Worm (Caenorhabditis elegans) whole organism, L3 larva: ENCODE data around the gene K10C2.8.
A peak's percentile ranks its signal among the peaks of the same experiment; 100 is the strongest.

ENCODE experiments used
- ZK546.5 ChIP-seq: sonication (generic microtip); optimal IDR thresholded peaks from 2 replicates; lab custom pipeline; 2017; ENCODE audit warnings: missing biosample characterization, missing genetic modification characterization
- aly-2 ChIP-seq: fragments of 150-350 bp; optimal IDR thresholded peaks from 2 replicates; lab custom pipeline; 2014; ENCODE audit warnings: missing biosample characterization, missing genetic modification characterization
- ceh-82 ChIP-seq: fragments of 150-350 bp; optimal IDR thresholded peaks from 2 replicates; lab custom pipeline; 2014; ENCODE audit warnings: missing biosample characterization, missing genetic modification characterization
- ceh-9 ChIP-seq: sonication (generic microtip); optimal IDR thresholded peaks from 2 replicates; lab custom pipeline; 2018; ENCODE audit warnings: missing biosample characterization, missing genetic modification characterization
- daf-12 ChIP-seq: fragments of 150-350 bp; optimal IDR thresholded peaks from 2 replicates; lab custom pipeline; 2014; ENCODE audit warnings: missing biosample characterization, missing genetic modification reagents, missing genetic modification characterization
- egl-27 ChIP-seq: sonication (generic microtip); optimal IDR thresholded peaks from 4 replicates; lab custom pipeline; 2017; ENCODE audit warnings: missing biosample characterization, missing genetic modification reagents, missing genetic modification characterization
- egl-5 ChIP-seq: fragments of 150-350 bp; optimal IDR thresholded peaks from 2 replicates; lab custom pipeline; 2017; ENCODE audit warnings: missing biosample characterization, missing genetic modification reagents, missing genetic modification characterization, inconsistent platforms
- elt-2 ChIP-seq: sonication (generic microtip); optimal IDR thresholded peaks from 2 replicates; lab custom pipeline; 2016; ENCODE audit warnings: missing genetic modification reagents, mild to moderate bottlenecking, missing genetic modification characterization, missing compliant biosample characterization
- elt-3 ChIP-seq, 3 experiments: fragments of 150-350 bp in 1 of 3; sonication (generic microtip) in 2 of 3; optimal IDR thresholded peaks; 2 replicates in 2 of 3; 4 replicates in 1 of 3; lab custom pipeline; 2014 to 2017; ENCODE audit warnings: missing biosample characterization in 3 of 3, missing genetic modification characterization in 3 of 3
- eor-1 ChIP-seq, 2 experiments: fragments of 150-350 bp; optimal IDR thresholded peaks; 2 replicates each; lab custom pipeline; 2014 to 2018; ENCODE audit warnings: missing biosample characterization in 2 of 2, missing genetic modification characterization in 2 of 2
- fkh-10 ChIP-seq: sonication (generic microtip); optimal IDR thresholded peaks from 2 replicates; lab custom pipeline; 2017; ENCODE audit warnings: missing biosample characterization, missing genetic modification reagents, missing genetic modification characterization
- fkh-2 ChIP-seq: fragments of 150-350 bp; optimal IDR thresholded peaks from 2 replicates; lab custom pipeline; 2014; ENCODE audit warnings: missing biosample characterization, missing genetic modification reagents, missing genetic modification characterization
- fos-1 ChIP-seq: fragments of 150-350 bp; optimal IDR thresholded peaks from 2 replicates; lab custom pipeline; 2014; ENCODE audit warnings: missing biosample characterization, missing genetic modification characterization
- hmg-11 ChIP-seq: sonication (generic microtip); optimal IDR thresholded peaks from 2 replicates; lab custom pipeline; 2016; ENCODE audit warnings: missing genetic modification characterization, missing compliant biosample characterization
- jun-1 ChIP-seq: fragments of 150-350 bp; optimal IDR thresholded peaks from 2 replicates; lab custom pipeline; 2014; ENCODE audit warnings: missing biosample characterization, missing genetic modification reagents, missing genetic modification characterization
- lin-15B ChIP-seq: fragments of 150-350 bp; optimal IDR thresholded peaks from 2 replicates; lab custom pipeline; 2014; ENCODE audit warnings: missing biosample characterization, missing genetic modification characterization
- lin-39 ChIP-seq: fragments of 150-350 bp; optimal IDR thresholded peaks from 2 replicates; lab custom pipeline; 2018; ENCODE audit warnings: missing biosample characterization, missing genetic modification reagents, missing genetic modification characterization
- lsy-12 ChIP-seq: sonication (generic microtip); optimal IDR thresholded peaks from 2 replicates; lab custom pipeline; 2016; ENCODE audit warnings: mild to moderate bottlenecking, missing genetic modification characterization, missing compliant biosample characterization
- mdl-1 ChIP-seq: fragments of 150-350 bp; optimal IDR thresholded peaks from 2 replicates; lab custom pipeline; 2014; ENCODE audit warnings: missing biosample characterization, missing genetic modification characterization
- mml-1 ChIP-seq: fragments of 150-350 bp; sonication (generic microtip); optimal IDR thresholded peaks from 3 replicates; lab custom pipeline; 2014; ENCODE audit warnings: missing biosample characterization, missing genetic modification characterization
- nfya-1 ChIP-seq: sonication (generic microtip); optimal IDR thresholded peaks from 2 replicates; lab custom pipeline; 2017; ENCODE audit warnings: missing genetic modification characterization, mild to moderate bottlenecking, missing compliant biosample characterization, antibody characterized with exemption, moderate library complexity; ENCODE audit not compliant: insufficient read depth
- nhr-11 ChIP-seq: fragments of 150-350 bp; optimal IDR thresholded peaks from 2 replicates; lab custom pipeline; 2014; ENCODE audit warnings: missing biosample characterization, missing genetic modification characterization
- nhr-12 ChIP-seq: fragments of 150-350 bp; optimal IDR thresholded peaks from 2 replicates; lab custom pipeline; 2014; ENCODE audit warnings: missing biosample characterization, missing genetic modification characterization
- nhr-25 ChIP-seq: sonication (generic microtip); optimal IDR thresholded peaks from 2 replicates; lab custom pipeline; 2017; ENCODE audit warnings: missing biosample characterization, missing genetic modification characterization
- nhr-43 ChIP-seq: sonication (generic microtip); optimal IDR thresholded peaks from 2 replicates; lab custom pipeline; 2016; ENCODE audit warnings: mild to moderate bottlenecking, missing genetic modification characterization, missing compliant biosample characterization; ENCODE audit not compliant: poor library complexity, severe bottlenecking
- nhr-67 ChIP-seq: fragments of 150-350 bp; optimal IDR thresholded peaks from 2 replicates; lab custom pipeline; 2014; ENCODE audit warnings: missing biosample characterization, missing genetic modification characterization
- nhr-76 ChIP-seq: fragments of 150-350 bp; sonication (generic microtip); optimal IDR thresholded peaks from 5 replicates; lab custom pipeline; 2014; ENCODE audit warnings: missing biosample characterization, missing genetic modification characterization
- nhr-77 ChIP-seq: fragments of 150-350 bp; optimal IDR thresholded peaks from 2 replicates; lab custom pipeline; 2014; ENCODE audit warnings: missing biosample characterization, missing genetic modification characterization
- pha-4 ChIP-seq: fragments of 150-350 bp; optimal IDR thresholded peaks from 2 replicates; lab custom pipeline; 2014; ENCODE audit warnings: missing biosample characterization, missing genetic modification reagents, missing genetic modification characterization
- pqm-1 ChIP-seq: fragments of 150-350 bp; optimal IDR thresholded peaks from 2 replicates; lab custom pipeline; 2017; ENCODE audit warnings: missing biosample characterization, missing genetic modification characterization, inconsistent platforms
- sea-2 ChIP-seq: fragments of 150-350 bp; sonication (generic microtip); optimal IDR thresholded peaks from 4 replicates; lab custom pipeline; 2014; ENCODE audit warnings: missing biosample characterization, missing genetic modification reagents, missing genetic modification characterization
- skn-1 ChIP-seq: fragments of 150-350 bp; optimal IDR thresholded peaks from 2 replicates; lab custom pipeline; 2014; ENCODE audit warnings: missing biosample characterization, missing genetic modification characterization
- unc-62 ChIP-seq: fragments of 150-350 bp; sonication (generic microtip); optimal IDR thresholded peaks from 4 replicates; lab custom pipeline; 2014; ENCODE audit warnings: missing biosample characterization, missing genetic modification reagents, missing genetic modification characterization
- zag-1 ChIP-seq: fragments of 150-350 bp; optimal IDR thresholded peaks from 2 replicates; lab custom pipeline; 2014; ENCODE audit warnings: missing biosample characterization, missing genetic modification characterization
- ztf-11 ChIP-seq: fragments of 150-350 bp; optimal IDR thresholded peaks from 2 replicates; lab custom pipeline; 2014; ENCODE audit warnings: missing biosample characterization, missing genetic modification characterization
- ztf-4 ChIP-seq: fragments of 150-350 bp; optimal IDR thresholded peaks from 2 replicates; lab custom pipeline; 2014; ENCODE audit warnings: missing biosample characterization, missing genetic modification characterization

K10C2.8 gene

DNA sequence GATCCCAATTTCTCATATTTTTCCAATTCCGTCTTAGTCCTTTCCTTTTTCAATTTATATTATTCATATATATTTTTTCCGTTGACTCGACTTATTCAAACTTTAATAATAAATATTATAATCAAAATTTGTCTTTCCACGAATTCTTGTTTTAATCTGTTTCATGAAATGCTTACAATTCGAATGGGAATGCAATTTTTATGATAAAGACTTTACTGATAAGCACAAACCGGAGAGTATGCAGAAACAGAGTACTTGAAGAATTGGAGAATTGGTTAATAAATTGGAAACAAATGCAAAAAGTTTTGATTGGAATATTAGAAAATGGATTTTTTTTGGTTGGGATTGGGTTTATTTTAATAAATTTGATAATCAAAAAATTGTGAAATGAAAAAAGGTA is 29.2 kb downstream of the K10C2.8 start:
- TF ChIP-seq nhr-67 (tag; lab: Kevin White, UChicago) (no peak), elt-2 (tag; lab: Kevin White, UChicago) (peak; percentile 74), pqm-1 (tag; lab: Kevin White, UChicago) (peak; percentile 33), pha-4 (peak; percentile 17), ZK546.5 (no peak)
- TF ChIP-seq, all 47 proteins: peak for 3

DNA sequence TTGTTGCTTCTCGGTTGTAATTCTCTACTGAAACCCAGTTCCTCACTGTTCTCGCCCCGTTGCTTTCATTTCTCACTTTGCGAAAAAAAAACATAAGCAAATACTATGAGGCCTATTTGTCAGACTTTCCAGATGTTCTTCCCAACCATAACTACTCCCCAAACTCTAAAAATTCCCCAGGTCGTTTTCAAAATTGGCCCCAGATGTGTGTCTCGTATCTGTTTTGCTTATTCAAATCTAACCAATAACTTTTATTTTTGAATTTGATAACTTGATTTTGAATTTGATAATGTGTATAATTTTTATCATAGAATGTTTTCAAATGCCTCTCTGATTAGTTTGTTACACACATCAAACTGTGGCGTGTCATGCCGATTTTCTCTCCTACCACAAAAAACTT is 29.6 kb downstream of the K10C2.8 start:
- TF ChIP-seq sea-2 (GFP tag; lab: Kevin White, UChicago) (no peak), ceh-9 (tag; lab: Kevin White, UChicago) (no peak), fkh-10 (GFP tag; lab: Kevin White, UChicago) (no peak), hmg-11 (no peak), nhr-25 (tag; lab: Kevin White, UChicago) (no peak), nfya-1 (tag; lab: Kevin White, UChicago) (no peak), daf-12 (no peak), nhr-11 (no peak), mml-1 (no peak)

DNA sequence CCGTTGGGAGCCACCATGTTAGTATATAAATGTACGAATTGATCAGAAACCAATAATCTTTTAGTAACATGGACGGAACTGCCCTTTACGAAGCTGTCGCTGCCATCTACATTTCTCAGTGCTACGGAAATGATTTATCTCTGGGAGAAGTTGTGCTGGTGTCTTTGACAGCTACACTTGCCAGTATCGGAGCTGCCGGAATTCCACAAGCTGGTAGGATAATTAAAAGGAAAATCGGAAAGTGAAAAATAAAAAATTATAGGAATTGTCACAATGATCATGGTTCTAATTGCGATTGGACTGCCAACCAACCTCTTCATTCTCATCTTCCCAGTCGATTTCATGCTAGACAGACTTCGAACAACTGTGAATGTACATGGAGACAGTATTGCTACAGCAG is 31.5 kb downstream of the K10C2.8 start:
- TF ChIP-seq skn-1 (tag; lab: Kevin White, UChicago) (no peak), nhr-25 (tag; lab: Kevin White, UChicago) (no peak), hmg-11 (no peak), egl-27 (tag; lab: Kevin White, UChicago) (no peak), lin-15B (tag; lab: Kevin White, UChicago) (no peak), elt-3 (tag; optimal IDR thresholded peaks at IDR 0.05; lab: Kevin White, UChicago) (no peak), nhr-77 (tag; lab: Kevin White, UChicago) (no peak), unc-62 (no peak), nhr-76 (tag; lab: Kevin White, UChicago) (no peak), lsy-12 (tag; lab: Kevin White, UChicago) (no peak), nhr-67 (tag; lab: Kevin White, UChicago) (no peak), ztf-4 (tag; lab: Kevin White, UChicago) (no peak), daf-12 (no peak), jun-1 (tag; lab: Kevin White, UChicago) (no peak), fos-1 (tag; lab: Kevin White, UChicago) (no peak), aly-2 (tag; lab: Kevin White, UChicago) (no peak), zag-1 (tag; lab: Kevin White, UChicago) (no peak), elt-2 (tag; lab: Kevin White, UChicago) (no peak), ceh-82 (tag; lab: Kevin White, UChicago) (no peak)

DNA sequence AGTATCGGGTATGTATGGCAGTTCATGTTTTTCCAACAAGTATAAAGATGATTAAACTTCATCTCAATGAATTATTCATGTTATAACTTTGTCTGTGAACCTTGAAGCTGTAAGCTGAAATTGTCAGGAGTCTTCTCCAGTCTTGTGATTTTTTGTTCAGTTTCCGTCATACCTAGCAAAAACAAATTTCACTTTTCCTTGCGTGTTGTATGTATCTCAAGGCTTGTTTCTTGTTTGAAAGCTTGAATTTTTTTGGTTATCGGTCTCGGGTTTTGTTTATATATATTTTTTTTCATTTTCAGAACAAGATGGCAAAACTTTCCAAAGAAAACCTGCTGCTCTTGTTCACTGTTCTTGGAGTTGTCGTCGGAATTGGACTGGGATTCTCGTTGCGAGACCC is 34.3 kb downstream of the K10C2.8 start, which contains the start of gene glt-4:
glt-4 (plus strand) TSS at position 301 of the 400 bp plus-strand sequence.
- TF ChIP-seq nhr-25 (tag; lab: Kevin White, UChicago) (no peak), nhr-12 (tag; lab: Kevin White, UChicago) (no peak)

DNA sequence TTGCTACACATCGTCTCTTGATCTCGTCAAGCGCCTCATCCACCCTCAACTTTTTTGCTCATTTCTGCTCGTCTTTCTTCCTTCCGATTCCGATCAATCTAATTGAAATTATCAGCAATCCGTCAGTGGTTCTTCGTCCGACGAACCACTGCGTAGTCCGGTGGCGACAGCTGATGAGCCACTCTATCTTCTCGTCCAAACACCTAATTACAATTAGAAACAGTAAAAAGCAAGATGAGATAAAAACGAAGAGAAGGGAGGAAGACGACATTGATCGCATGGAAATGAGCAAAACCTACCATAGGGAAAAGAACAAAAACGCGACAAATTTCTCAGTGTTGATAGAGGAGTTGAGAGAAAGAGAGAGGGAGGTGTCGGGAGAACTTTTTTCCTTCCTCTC is 38.0 kb downstream of the K10C2.8 start:
- TF ChIP-seq nfya-1 (tag; lab: Kevin White, UChicago) (peak; percentile 10), egl-5 (tag; lab: Kevin White, UChicago) (no peak)

DNA sequence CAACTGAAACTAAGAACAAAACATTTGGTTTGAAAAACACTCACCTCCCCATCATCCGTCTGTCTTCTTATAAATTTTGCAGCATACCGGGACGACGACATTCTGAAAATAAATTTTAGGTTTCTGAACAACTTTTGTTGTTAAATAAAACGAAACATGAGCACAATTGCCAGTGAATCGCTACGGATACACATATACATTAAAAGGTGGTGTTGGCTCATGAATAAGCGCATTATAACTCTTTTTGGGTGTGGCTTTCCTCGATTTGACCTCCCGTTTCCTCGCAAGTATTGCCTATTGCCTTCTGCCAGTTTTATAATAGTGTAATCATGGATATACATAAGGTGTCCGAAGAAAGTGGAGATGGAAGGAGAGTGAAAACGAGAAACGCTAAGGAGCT is 46.0 kb downstream of the K10C2.8 start, which contains the start of gene igcm-2:
igcm-2 (minus strand) TSS at position 101 of the 400 bp plus-strand sequence.
- TF ChIP-seq nhr-43 (no peak), lin-15B (tag; lab: Kevin White, UChicago) (no peak), daf-12 (no peak), zag-1 (tag; lab: Kevin White, UChicago) (no peak), eor-1 (tag; optimal IDR thresholded peaks at IDR 0.05; lab: Kevin White, UChicago) (no peak), ztf-11 (no peak), ceh-82 (tag; lab: Kevin White, UChicago) (no peak), lin-39 (tag; lab: Kevin White, UChicago) (no peak), mdl-1 (tag; lab: Kevin White, UChicago) (no peak), fkh-2 (tag; lab: Kevin White, UChicago) (no peak)
